Fruit fly (Drosophila melanogaster) whole organism, wandering third instar larva: ENCODE results near the gene CG1532.

ENCODE experiments used
- CG9705 ChIP-seq: fragments of 200-800 bp; sonication (Bioruptor generic); optimal IDR thresholded peaks from 2 replicates; lab custom pipeline; 2018; ENCODE audit warnings: missing biosample characterization, mild to moderate bottlenecking, missing genetic modification characterization
- Hnf4 ChIP-seq: fragments of 200-800 bp; sonication (Bioruptor generic); optimal IDR thresholded peaks from 2 replicates; lab custom pipeline; 2016; ENCODE audit warnings: missing biosample characterization, mild to moderate bottlenecking, missing genetic modification characterization
- Hr78 ChIP-seq: fragments of >200 bp; optimal IDR thresholded peaks from 2 replicates; lab custom pipeline; 2017; ENCODE audit warnings: missing biosample characterization, missing genetic modification characterization
- br ChIP-seq: fragments of 200-800 bp; sonication (Bioruptor generic); optimal IDR thresholded peaks from 2 replicates; lab custom pipeline; 2016; ENCODE audit warnings: missing biosample characterization, missing genetic modification characterization
- psq ChIP-seq: fragments of 200-800 bp; sonication (Bioruptor generic); optimal IDR thresholded peaks from 3 replicates; lab custom pipeline; 2017; ENCODE audit warnings: missing biosample characterization, mild to moderate bottlenecking, missing genetic modification characterization, moderate library complexity

DNA sequence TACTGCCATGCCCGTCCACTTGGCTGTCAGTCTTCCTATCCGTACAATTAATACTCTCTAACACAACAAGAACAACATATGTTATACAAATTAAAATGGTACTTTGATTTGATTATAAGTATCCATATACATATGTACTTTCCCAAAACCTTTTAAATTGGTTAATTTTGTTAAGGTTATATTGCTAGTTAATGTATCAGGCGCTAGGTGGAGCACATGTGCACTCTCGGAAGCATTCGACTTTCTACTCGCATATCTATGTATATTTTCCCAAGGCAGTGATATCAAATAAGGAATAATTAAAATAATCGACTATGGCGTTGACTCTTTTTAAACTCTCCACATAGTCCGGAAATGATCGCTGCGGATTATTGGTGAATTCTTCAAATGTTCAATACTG lies 10.6 kb downstream of the CG1532 start:
- no peak for TF ChIP-seq Hnf4
- no peak for TF ChIP-seq psq (GFP tag; lab: Kevin White, UChicago)
- TF ChIP-seq br (GFP tag; lab: Kevin White, UChicago), result no peak
- TF ChIP-seq Hr78 (GFP tag; lab: Kevin White, UChicago), result no peak
- TF ChIP-seq CG9705 (GFP tag; lab: Kevin White, UChicago), result no peak
